Worm (Caenorhabditis elegans) whole organism, L4/young adult: Measurements from ENCODE around the gene mrps-18.C.

Experiments used
- W03F9.2 ChIP-seq: fragments of 150-350 bp; optimal IDR thresholded peaks from 2 replicates; lab custom pipeline; 2014; ENCODE audit warnings: missing biosample characterization, missing genetic modification characterization
- dao-5 ChIP-seq: sonication (generic microtip); optimal IDR thresholded peaks from 2 replicates; lab custom pipeline; 2016; ENCODE audit warnings: missing genotype, missing genetic modification characterization, moderate library complexity, missing compliant biosample characterization
- him-1 ChIP-seq: sonication (generic microtip); optimal IDR thresholded peaks from 2 replicates; lab custom pipeline; 2016; ENCODE audit warnings: missing genotype, missing genetic modification reagents, missing genetic modification characterization, missing compliant biosample characterization

The mrps-18.C gene

DNA sequence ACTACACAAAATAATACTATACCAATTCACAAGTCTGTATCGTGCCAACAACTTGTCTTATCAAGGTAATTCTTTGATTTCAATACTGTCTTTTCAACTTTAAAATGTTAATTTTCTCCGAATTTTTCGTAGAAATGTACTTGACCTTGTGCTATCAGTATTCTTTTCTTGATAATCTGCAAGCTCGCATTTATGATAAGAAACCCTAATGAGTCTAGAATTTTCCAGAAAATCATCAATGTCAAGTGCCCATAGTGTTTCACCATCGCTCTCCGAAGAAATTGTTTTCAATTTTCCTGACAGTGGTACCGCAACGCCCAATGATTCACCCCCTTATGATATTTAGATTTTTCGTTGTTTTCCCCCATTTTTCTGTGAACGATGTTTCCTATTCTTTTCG, 45.2 kb downstream of the mrps-18.C start:
- TF ChIP-seq dao-5: no peak
- no peak for TF ChIP-seq him-1 (tag; lab: Kevin White, UChicago)
- no peak for TF ChIP-seq W03F9.2 (tag; lab: Kevin White, UChicago)

DNA sequence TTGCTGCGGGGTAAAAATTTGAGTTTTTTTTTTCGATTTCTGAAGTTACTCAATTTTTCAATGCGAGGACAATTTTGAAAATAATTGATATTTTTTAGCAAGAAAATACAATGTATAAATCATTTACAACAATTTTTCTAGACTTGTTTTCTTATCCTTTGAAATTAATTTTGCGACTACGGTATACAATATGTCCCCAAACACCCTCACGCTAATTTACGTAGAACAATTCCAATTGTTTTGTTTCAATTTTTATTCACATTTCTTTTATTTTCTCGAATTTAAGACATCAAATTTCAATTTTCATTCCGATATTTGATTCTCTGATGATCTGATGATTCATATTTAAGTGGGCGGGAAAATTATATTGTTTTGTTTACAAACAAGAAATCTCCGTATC, 46.0 kb downstream of the mrps-18.C start:
- TF ChIP-seq dao-5: no peak
- no peak for TF ChIP-seq W03F9.2 (tag; lab: Kevin White, UChicago)
- no peak for TF ChIP-seq him-1 (tag; lab: Kevin White, UChicago)

DNA sequence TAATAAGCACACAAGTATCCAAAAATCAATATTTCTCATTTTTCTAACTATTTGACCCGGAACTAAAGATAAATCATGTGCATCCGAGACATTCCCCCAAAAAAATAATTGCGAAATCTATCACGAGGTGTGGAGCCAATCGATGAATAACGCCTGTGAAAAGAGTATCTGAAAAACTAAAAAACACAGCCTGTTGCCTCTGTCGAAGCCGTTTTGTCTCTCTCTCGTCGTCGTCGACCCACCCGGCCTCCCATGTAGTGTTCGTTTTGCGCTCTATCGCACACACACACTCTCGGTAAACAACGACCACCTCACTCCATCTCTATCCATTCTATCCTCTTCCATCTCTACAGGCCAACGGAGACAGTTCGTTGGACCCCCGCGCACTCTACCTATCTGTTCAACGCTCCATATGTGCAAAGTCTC, 46.7 kb downstream of the mrps-18.C start:
- TF ChIP-seq W03F9.2 (tag; lab: Kevin White, UChicago) (peak; percentile 7), him-1 (tag; lab: Kevin White, UChicago) (no peak), dao-5 (peak; percentile 52)

DNA sequence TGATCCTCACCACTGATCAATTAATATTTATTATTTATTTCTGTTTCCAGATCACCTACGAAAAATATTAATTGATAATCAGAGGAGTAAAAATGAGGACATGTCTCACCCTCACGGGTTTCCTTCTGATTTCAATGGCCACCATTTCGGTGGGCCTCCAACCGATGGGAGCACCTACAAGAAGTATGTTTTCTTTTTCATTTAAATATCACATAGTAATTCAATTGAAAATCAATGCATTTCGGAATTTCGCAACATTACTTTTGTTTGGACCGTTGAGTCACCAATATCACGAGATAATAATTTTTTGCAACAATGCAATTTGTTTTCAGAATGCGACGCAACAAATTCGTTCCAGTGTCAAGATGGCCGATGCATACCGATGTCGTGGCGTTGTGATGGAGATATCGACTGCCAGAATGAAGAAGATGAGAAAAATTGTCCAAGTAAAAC, 47.4 kb downstream of the mrps-18.C start, which contains the start of gene gldi-2:
gldi-2 (plus strand) TSS at position 51 of the 453 bp plus-strand sequence.
- TF ChIP-seq dao-5: no peak
- TF ChIP-seq W03F9.2 (tag; lab: Kevin White, UChicago): no peak
- no peak for TF ChIP-seq him-1 (tag; lab: Kevin White, UChicago)
